Worm (Caenorhabditis elegans): Measurements from ENCODE around the gene egl-27.

The egl-27 gene

DNA sequence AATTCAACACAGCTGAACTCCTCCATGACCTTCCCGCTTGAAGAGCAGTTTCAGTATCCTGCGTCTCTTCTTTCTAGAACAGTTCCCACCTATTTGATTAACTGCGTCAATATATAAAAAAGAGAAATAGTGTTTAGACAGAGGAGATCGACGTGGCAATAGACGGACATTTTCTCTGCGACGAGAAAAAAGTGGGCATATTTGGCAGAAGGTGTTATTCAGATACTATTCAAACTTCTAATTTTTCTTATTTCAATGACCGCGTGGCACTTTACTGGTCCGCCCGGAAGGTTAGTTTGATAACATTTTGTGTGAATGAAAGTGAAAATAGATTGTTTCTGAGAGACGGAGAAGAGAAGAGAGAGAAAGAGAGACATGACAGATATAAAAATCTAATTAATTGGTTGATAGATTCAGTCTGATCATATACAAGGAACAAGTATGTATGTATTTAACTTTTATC, 13.1 kb downstream of the egl-27 start, which contains the start of gene tbc-6:
Gene tbc-6, plus strand, starts transcription at position 208 of the 463 bp plus-strand sequence.
- TF ChIP-seq aly-1 (tag; optimal IDR thresholded peaks at IDR 0.05), result no peak
- TF ChIP-seq ama-1 (optimal IDR thresholded peaks at IDR 0.05), result peak; percentile 51

- no peak for TF ChIP-seq B0310.2 (tag; optimal IDR thresholded peaks at IDR 0.05)
Measured at ce11 chrII:6849308-6849707, 14.5 kb downstream of the egl-27 start.

- TF ChIP-seq pes-1 (GFP tag; IDR thresholded peaks at IDR 0.05), result no peak
- no peak for TF ChIP-seq hnd-1 (tag; optimal IDR thresholded peaks at IDR 0.05)
- no peak for TF ChIP-seq flt-1 (GFP tag; IDR thresholded peaks at IDR 0.05)
- TF ChIP-seq F13C5.2 (tag; optimal IDR thresholded peaks at IDR 0.05), result no peak
- TF ChIP-seq tra-4 (tag; optimal IDR thresholded peaks at IDR 0.05), result no peak
- no peak for TF ChIP-seq ceh-36 (tag; optimal IDR thresholded peaks at IDR 0.05)
- TF ChIP-seq aly-1 (tag; optimal IDR thresholded peaks at IDR 0.05), result no peak
- TF ChIP-seq ceh-13 (GFP tag; optimal IDR thresholded peaks at IDR 0.05), result no peak
- no peak for TF ChIP-seq hmbx-1 (tag; optimal IDR thresholded peaks at IDR 0.05)
- no peak for TF ChIP-seq scrt-1 (GFP tag; IDR thresholded peaks at IDR 0.05)
- no peak for TF ChIP-seq ama-1 (optimal IDR thresholded peaks at IDR 0.05)
- no peak for TF ChIP-seq ets-7 (tag; optimal IDR thresholded peaks at IDR 0.05)
- TF ChIP-seq B0310.2 (tag; optimal IDR thresholded peaks at IDR 0.05), result no peak
- TF ChIP-seq sea-1 (GFP tag; conservative IDR thresholded peaks at IDR 0.05), result no peak
Measured at ce11 chrII:6851938-6852337, 17.1 kb downstream of the egl-27 start, which contains the start of gene C04A2.15. C04A2.15 (plus strand) TSS chrII:6852236.

- TF ChIP-seq tbx-37 (GFP tag; conservative IDR thresholded peaks at IDR 0.05) (peak; percentile 88), scrt-1 (GFP tag; IDR thresholded peaks at IDR 0.05) (peak; percentile 92), flt-1 (GFP tag; IDR thresholded peaks at IDR 0.05) (peak; percentile 94), ceh-13 (GFP tag; optimal IDR thresholded peaks at IDR 0.05) (peak; percentile 84), B0310.2 (tag; optimal IDR thresholded peaks at IDR 0.05) (peak; percentile 89), tra-4 (tag; optimal IDR thresholded peaks at IDR 0.05) (peak; percentile 89), hmg-4 (GFP tag; optimal IDR thresholded peaks at IDR 0.05) (peak; percentile 96), ceh-36 (tag; optimal IDR thresholded peaks at IDR 0.05) (peak; percentile 98), hmbx-1 (tag; optimal IDR thresholded peaks at IDR 0.05) (peak; percentile 83), tbx-11 (GFP tag; IDR thresholded peaks at IDR 0.05) (peak; percentile 86), ama-1 (optimal IDR thresholded peaks at IDR 0.05) (peak; percentile 85), ets-7 (tag; optimal IDR thresholded peaks at IDR 0.05) (peak; percentile 84), aly-1 (tag; optimal IDR thresholded peaks at IDR 0.05) (peak; percentile 90), pes-1 (GFP tag; IDR thresholded peaks at IDR 0.05) (peak; percentile 95), F13C5.2 (tag; optimal IDR thresholded peaks at IDR 0.05) (peak; percentile 98), sea-1 (GFP tag; conservative IDR thresholded peaks at IDR 0.05) (peak; percentile 88), hnd-1 (tag; optimal IDR thresholded peaks at IDR 0.05) (peak; percentile 78)
Measured at ce11 chrII:6853059-6853466, 18.3 kb downstream of the egl-27 start.

ce11 chrII:6858201-6858600, 23.4 kb downstream of the egl-27 start, which contains the start of gene dnj-5:
dnj-5 (minus strand) TSS chrII:6858301.
- no peak for TF ChIP-seq ceh-13 (GFP tag; optimal IDR thresholded peaks at IDR 0.05)
- TF ChIP-seq F13C5.2 (tag; optimal IDR thresholded peaks at IDR 0.05), result no peak
- no peak for TF ChIP-seq tra-4 (tag; optimal IDR thresholded peaks at IDR 0.05)
- TF ChIP-seq tbx-11 (GFP tag; IDR thresholded peaks at IDR 0.05), result no peak
- no peak for TF ChIP-seq ama-1 (optimal IDR thresholded peaks at IDR 0.05)
- no peak for TF ChIP-seq tbx-37 (GFP tag; conservative IDR thresholded peaks at IDR 0.05)
- no peak for TF ChIP-seq sea-1 (GFP tag; conservative IDR thresholded peaks at IDR 0.05)
- TF ChIP-seq B0310.2 (tag; optimal IDR thresholded peaks at IDR 0.05), result no peak

DNA sequence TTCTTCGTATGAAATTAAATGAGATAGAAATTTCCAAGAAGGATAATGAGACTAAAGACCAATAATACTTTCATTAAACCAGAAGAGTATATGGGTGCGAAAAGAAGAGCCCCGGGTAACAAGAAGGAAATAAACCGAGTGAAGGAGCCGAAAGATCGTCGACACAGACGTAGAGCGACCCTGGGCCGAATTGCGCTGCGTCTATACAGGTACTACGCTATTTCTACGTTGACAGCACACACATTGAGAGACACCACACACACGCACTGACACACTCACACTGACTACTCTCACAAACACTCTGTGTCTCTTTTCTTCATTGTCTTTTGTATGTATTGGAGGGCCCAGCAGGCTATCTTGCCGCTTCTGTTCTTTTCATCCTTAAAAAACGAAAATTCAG, 24.0 kb downstream of the egl-27 start:
- TF ChIP-seq hmg-4 (GFP tag; optimal IDR thresholded peaks at IDR 0.05) (peak; percentile 63), ets-7 (tag; optimal IDR thresholded peaks at IDR 0.05) (no peak), scrt-1 (GFP tag; IDR thresholded peaks at IDR 0.05) (0 out of 2 replicates have a peak, but pooled peaks have one; percentile 59), F13C5.2 (tag; optimal IDR thresholded peaks at IDR 0.05) (peak; percentile 27), tra-4 (tag; optimal IDR thresholded peaks at IDR 0.05) (no peak), hnd-1 (tag; optimal IDR thresholded peaks at IDR 0.05) (peak; percentile 10), pes-1 (GFP tag; IDR thresholded peaks at IDR 0.05) (no peak; the same call in 1 of the 2 replicates), ceh-36 (tag; optimal IDR thresholded peaks at IDR 0.05) (peak; percentile 38), tbx-37 (GFP tag; conservative IDR thresholded peaks at IDR 0.05) (no peak), ama-1 (optimal IDR thresholded peaks at IDR 0.05) (no peak)

ce11 chrII:6860043-6860442, 25.2 kb downstream of the egl-27 start:
- TF ChIP-seq B0310.2 (tag; optimal IDR thresholded peaks at IDR 0.05), result no peak
- TF ChIP-seq F13C5.2 (tag; optimal IDR thresholded peaks at IDR 0.05), result no peak
- no peak for TF ChIP-seq ceh-36 (tag; optimal IDR thresholded peaks at IDR 0.05)
- no peak for TF ChIP-seq aly-1 (tag; optimal IDR thresholded peaks at IDR 0.05)
- TF ChIP-seq scrt-1 (GFP tag; IDR thresholded peaks at IDR 0.05), result no peak
- TF ChIP-seq tbx-11 (GFP tag; IDR thresholded peaks at IDR 0.05), result no peak
- no peak for TF ChIP-seq ets-7 (tag; optimal IDR thresholded peaks at IDR 0.05)
- no peak for TF ChIP-seq pes-1 (GFP tag; IDR thresholded peaks at IDR 0.05)
- TF ChIP-seq tra-4 (tag; optimal IDR thresholded peaks at IDR 0.05), result no peak
- no peak for TF ChIP-seq ama-1 (optimal IDR thresholded peaks at IDR 0.05)
- no peak for TF ChIP-seq hnd-1 (tag; optimal IDR thresholded peaks at IDR 0.05)
- TF ChIP-seq ceh-13 (GFP tag; optimal IDR thresholded peaks at IDR 0.05), result no peak

- no peak for TF ChIP-seq tbx-37 (GFP tag; conservative IDR thresholded peaks at IDR 0.05)
- TF ChIP-seq flt-1 (GFP tag; IDR thresholded peaks at IDR 0.05), result no peak
- TF ChIP-seq tbx-11 (GFP tag; IDR thresholded peaks at IDR 0.05), result no peak
- no peak for TF ChIP-seq hmbx-1 (tag; optimal IDR thresholded peaks at IDR 0.05)
- TF ChIP-seq tra-4 (tag; optimal IDR thresholded peaks at IDR 0.05), result no peak
- TF ChIP-seq ceh-36 (tag; optimal IDR thresholded peaks at IDR 0.05), result no peak
- no peak for TF ChIP-seq F13C5.2 (tag; optimal IDR thresholded peaks at IDR 0.05)
- TF ChIP-seq ama-1 (optimal IDR thresholded peaks at IDR 0.05), result no peak
- no peak for TF ChIP-seq scrt-1 (GFP tag; IDR thresholded peaks at IDR 0.05)
- no peak for TF ChIP-seq hmg-4 (GFP tag; optimal IDR thresholded peaks at IDR 0.05)
- TF ChIP-seq ceh-13 (GFP tag; optimal IDR thresholded peaks at IDR 0.05), result no peak
- TF ChIP-seq ets-7 (tag; optimal IDR thresholded peaks at IDR 0.05), result no peak
- TF ChIP-seq sea-1 (GFP tag; conservative IDR thresholded peaks at IDR 0.05), result no peak
- no peak for TF ChIP-seq pes-1 (GFP tag; IDR thresholded peaks at IDR 0.05)
- no peak for TF ChIP-seq aly-1 (tag; optimal IDR thresholded peaks at IDR 0.05)
- no peak for TF ChIP-seq B0310.2 (tag; optimal IDR thresholded peaks at IDR 0.05)
- TF ChIP-seq hnd-1 (tag; optimal IDR thresholded peaks at IDR 0.05), result no peak
Measured at ce11 chrII:6863652-6864051, 28.8 kb downstream of the egl-27 start, which contains the start of gene aff-1. aff-1 (minus strand) TSS chrII:6863752.
